Fruit fly (Drosophila melanogaster) whole organism, pupa: ENCODE measurements at regions not wholly inside any gene's neighbourhood (a gene's known extent, or its start where the extent isn't known, plus 50 kb on each side); places are given as distances from the start of the nearest gene placed in this dataset.

Source experiments
- CG10348 ChIP-seq: fragments of 200-800 bp; sonication (Bioruptor generic); IDR thresholded peaks from 2 replicates; pipeline ENCODE4 v1.3.6; 2022; ENCODE audit warnings: missing biosample characterization, missing genetic modification characterization
- CG12605 ChIP-seq: fragments of 200-800 bp; sonication (Bioruptor generic); IDR thresholded peaks from 2 replicates; pipeline ENCODE4 v1.3.6; 2022; ENCODE audit warnings: missing biosample characterization, missing genetic modification characterization
- CG13204 ChIP-seq: fragments of 200-800 bp; sonication (Bioruptor generic); optimal IDR thresholded peaks from 2 replicates; lab custom pipeline; 2018; ENCODE audit warnings: missing biosample characterization, mild to moderate bottlenecking, missing genetic modification characterization, moderate library complexity
- CG14655 ChIP-seq: fragments of 200-800 bp; sonication (Bioruptor generic); optimal IDR thresholded peaks from 3 replicates; lab custom pipeline; 2017; ENCODE audit warnings: mild to moderate bottlenecking, missing biosample characterization, missing genetic modification reagents, missing genetic modification characterization
- CG15710 ChIP-seq: fragments of 200-800 bp; sonication (Bioruptor generic); optimal IDR thresholded peaks from 2 replicates; lab custom pipeline; 2018; ENCODE audit warnings: missing biosample characterization, mild to moderate bottlenecking, missing genetic modification characterization, moderate library complexity
- CG17806 ChIP-seq: fragments of 200-800 bp; sonication (Bioruptor generic); optimal IDR thresholded peaks from 2 replicates; lab custom pipeline; 2018; ENCODE audit warnings: missing biosample characterization, mild to moderate bottlenecking, missing genetic modification characterization, moderate library complexity
- CG32121 ChIP-seq: fragments of 200-800 bp; sonication (Bioruptor generic); IDR thresholded peaks from 2 replicates; pipeline ENCODE4 v1.3.6; 2022; ENCODE audit warnings: missing biosample characterization, missing genetic modification characterization
- CG34367 ChIP-seq: fragments of 200-800 bp; sonication (Bioruptor generic); optimal IDR thresholded peaks from 2 replicates; lab custom pipeline; 2018; ENCODE audit warnings: missing biosample characterization, mild to moderate bottlenecking, missing genetic modification characterization
- CG4496 ChIP-seq: fragments of 200-800 bp; sonication (Bioruptor generic); IDR thresholded peaks from 3 replicates; pipeline ENCODE4 v1.3.6; 2022; ENCODE audit warnings: missing biosample characterization, missing genetic modification characterization
- CG8159 ChIP-seq: fragments of 200-800 bp; sonication (Bioruptor generic); optimal IDR thresholded peaks from 3 replicates; lab custom pipeline; 2018; ENCODE audit warnings: missing biosample characterization, mild to moderate bottlenecking, missing genetic modification characterization, moderate library complexity
- CG8301 ChIP-seq: fragments of 200-800 bp; sonication (Bioruptor generic); optimal IDR thresholded peaks from 2 replicates; lab custom pipeline; 2018; ENCODE audit warnings: missing biosample characterization, mild to moderate bottlenecking, missing genetic modification characterization
- CG9948 ChIP-seq: fragments of 200-800 bp; sonication (Bioruptor generic); optimal IDR thresholded peaks from 2 replicates; lab custom pipeline; 2018; ENCODE audit warnings: missing biosample characterization, mild to moderate bottlenecking, missing genetic modification characterization, moderate library complexity
- D1 ChIP-seq: fragments of 200-800 bp; sonication (Bioruptor generic); optimal IDR thresholded peaks from 2 replicates; lab custom pipeline; 2018; ENCODE audit warnings: missing biosample characterization, mild to moderate bottlenecking, missing genetic modification characterization, moderate library complexity
- EcR ChIP-seq: fragments of 200-800 bp; sonication (Bioruptor generic); optimal IDR thresholded peaks from 3 replicates; lab custom pipeline; 2019; ENCODE audit warnings: missing biosample characterization, missing genetic modification characterization, mild to moderate bottlenecking, moderate library complexity, missing genetic modification reagents
- Ets98B ChIP-seq: fragments of 200-800 bp; sonication (Bioruptor generic); IDR thresholded peaks from 2 replicates; pipeline ENCODE4 v1.3.6; 2022; ENCODE audit warnings: missing biosample characterization, missing genetic modification characterization
- Pif1A ChIP-seq: fragments of 200-800 bp; sonication (Bioruptor generic); optimal IDR thresholded peaks from 3 replicates; lab custom pipeline; 2016; ENCODE audit warnings: missing biosample characterization, missing genetic modification characterization
- Pif1B ChIP-seq: fragments of 200-800 bp; sonication (Bioruptor generic); optimal IDR thresholded peaks from 3 replicates; lab custom pipeline; 2016; ENCODE audit warnings: missing biosample characterization, missing genetic modification characterization
- Snoo ChIP-seq: fragments of 200-800 bp; sonication (Bioruptor generic); optimal IDR thresholded peaks from 3 replicates; lab custom pipeline; 2017; ENCODE audit warnings: missing biosample characterization, mild to moderate bottlenecking, missing genetic modification characterization, inconsistent platforms
- fd96Ca ChIP-seq: fragments of 200-800 bp; sonication (Bioruptor generic); IDR thresholded peaks from 3 replicates; pipeline ENCODE4 v1.3.6; 2022; ENCODE audit warnings: missing biosample characterization, missing genetic modification characterization
- gl ChIP-seq: fragments of 200-800 bp; sonication (Bioruptor generic); optimal IDR thresholded peaks from 2 replicates; lab custom pipeline; 2018; ENCODE audit warnings: missing biosample characterization, mild to moderate bottlenecking, missing genetic modification characterization
- rn ChIP-seq: fragments of 200-800 bp; sonication (Bioruptor generic); IDR thresholded peaks from 2 replicates; pipeline ENCODE4 v1.3.6; 2022; ENCODE audit warnings: missing biosample characterization, missing genetic modification characterization

- TF ChIP-seq rn (no peak), CG12605 (peak; percentile 2; the same call in 1 of the 2 replicates)
These were observed 59.7 kb upstream of the CG12362 start for dm6 chr3L:10352958-10353302.

dm6 chr3L:10354377-10355208, 58.0 kb upstream of the CG12362 start:
- TF ChIP-seq CG14655 (GFP tag; lab: Kevin White, UChicago) (peak; percentile 22), CG10348 (GFP tag; lab: Robert Waterston, UW) (no peak), Ets98B (GFP tag; lab: Robert Waterston, UW) (no peak), CG17806 (tag; lab: Kevin White, UChicago) (peak; percentile 7), rn (no peak), Pif1B (no peak), CG12605 (no peak), Snoo (tag; lab: Kevin White, UChicago) (no peak), CG34367 (tag; lab: Kevin White, UChicago) (no peak), CG15710 (tag; lab: Kevin White, UChicago) (no peak), CG13204 (GFP tag; lab: Kevin White, UChicago) (no peak), CG8159 (tag; lab: Kevin White, UChicago) (peak; percentile 1), EcR (GFP tag; lab: Kevin White, UChicago) (no peak), CG8301 (tag; lab: Kevin White, UChicago) (no peak), CG4496 (0 out of 3 replicates have a peak, but pooled peaks have one; percentile 34), gl (tag; lab: Kevin White, UChicago) (no peak), CG9948 (tag; lab: Kevin White, UChicago) (peak; percentile 8), Pif1A (GFP tag; lab: Kevin White, UChicago) (peak; percentile 3), D1 (tag; lab: Kevin White, UChicago) (no peak), CG32121 (GFP tag; lab: Robert Waterston, UW) (no peak), fd96Ca (GFP tag; lab: Robert Waterston, UW) (peak; percentile 61; the same call in 2 of the 3 replicates)

- TF ChIP-seq D1 (tag; lab: Kevin White, UChicago) (no peak), Ets98B (GFP tag; lab: Robert Waterston, UW) (no peak), Snoo (tag; lab: Kevin White, UChicago) (peak; percentile 39), CG32121 (GFP tag; lab: Robert Waterston, UW) (no peak), CG13204 (GFP tag; lab: Kevin White, UChicago) (no peak), CG14655 (GFP tag; lab: Kevin White, UChicago) (peak; percentile 7), CG17806 (tag; lab: Kevin White, UChicago) (peak; percentile 1)
These were observed 53.2 kb upstream of the CG12362 start for dm6 chr3L:10359436-10359835.

- TF ChIP-seq D1 (tag; lab: Kevin White, UChicago) = no peak
- TF ChIP-seq CG15710 (tag; lab: Kevin White, UChicago) = no peak
- TF ChIP-seq rn = no peak
- no peak for TF ChIP-seq CG12605
- no peak for TF ChIP-seq CG14655 (GFP tag; lab: Kevin White, UChicago)
- no peak for TF ChIP-seq Ets98B (GFP tag; lab: Robert Waterston, UW)
- TF ChIP-seq CG8159 (tag; lab: Kevin White, UChicago) = no peak
- TF ChIP-seq EcR (GFP tag; lab: Kevin White, UChicago) = no peak
- TF ChIP-seq CG34367 (tag; lab: Kevin White, UChicago) = no peak
- TF ChIP-seq CG17806 (tag; lab: Kevin White, UChicago) = no peak
- no peak for TF ChIP-seq CG8301 (tag; lab: Kevin White, UChicago)
- TF ChIP-seq CG32121 (GFP tag; lab: Robert Waterston, UW) = no peak
- TF ChIP-seq gl (tag; lab: Kevin White, UChicago) = no peak
- no peak for TF ChIP-seq CG9948 (tag; lab: Kevin White, UChicago)
- TF ChIP-seq CG13204 (GFP tag; lab: Kevin White, UChicago) = no peak
These were observed 52.5 kb upstream of the CG12362 start for dm6 chr3L:10360125-10360524.

dm6 chr3L:10361403-10361941, 51.1 kb upstream of the CG12362 start:
- TF ChIP-seq EcR (GFP tag; lab: Kevin White, UChicago) = no peak
- no peak for TF ChIP-seq CG12605
- TF ChIP-seq CG17806 (tag; lab: Kevin White, UChicago) = no peak
- TF ChIP-seq CG4496 = no peak
- TF ChIP-seq gl (tag; lab: Kevin White, UChicago) = no peak
- no peak for TF ChIP-seq CG8301 (tag; lab: Kevin White, UChicago)
- no peak for TF ChIP-seq CG10348 (GFP tag; lab: Robert Waterston, UW)
- TF ChIP-seq Pif1B = no peak
- TF ChIP-seq CG14655 (GFP tag; lab: Kevin White, UChicago) = no peak
- TF ChIP-seq Snoo (tag; lab: Kevin White, UChicago) = no peak
- no peak for TF ChIP-seq CG9948 (tag; lab: Kevin White, UChicago)
